Fruit fly (Drosophila melanogaster): ENCODE measurements around the gene CG34426.

The CG34426 gene

dm6 chr3L:8777313-8777924 lies 24.8 kb upstream of the CG34426 start (continued):
- no peak for TF ChIP-seq dl (GFP tag; optimal IDR thresholded peaks at IDR 0.05; ENCODE audit: insufficient read depth in 1 of 2, partially characterized antibody in 2 of 2)
- TF ChIP-seq Hr83 (GFP tag; optimal IDR thresholded peaks at IDR 0.05; ENCODE audit: poor library complexity, severe bottlenecking): no peak
- TF ChIP-seq HLH106 (tag; optimal IDR thresholded peaks at IDR 0.05): peak; percentile 24
- TF ChIP-seq lola (GFP tag; optimal IDR thresholded peaks at IDR 0.05): no peak
- no peak for TF ChIP-seq fru (GFP tag; optimal IDR thresholded peaks at IDR 0.05)
- TF ChIP-seq Dfd (GFP tag; optimal IDR thresholded peaks at IDR 0.05): no peak
- TF ChIP-seq Jra (GFP tag; optimal IDR thresholded peaks at IDR 0.05): no peak
- TF ChIP-seq sv (GFP tag; optimal IDR thresholded peaks at IDR 0.05): no peak
- TF ChIP-seq Mio (GFP tag; optimal IDR thresholded peaks at IDR 0.05): no peak
- peak; percentile 24 for TF ChIP-seq psq (GFP tag; optimal IDR thresholded peaks at IDR 0.05)
- peak; percentile 64 for TF ChIP-seq Vsx2 (GFP tag; optimal IDR thresholded peaks at IDR 0.05; ENCODE audit: partially characterized antibody)
- peak; percentile 31 for TF ChIP-seq brk (GFP tag; optimal IDR thresholded peaks at IDR 0.05)
- peak in 1 of 2 experiments; percentile 4 for TF ChIP-seq foxo (GFP tag; optimal IDR thresholded peaks at IDR 0.05)

- TF ChIP-seq Mio (GFP tag; optimal IDR thresholded peaks at IDR 0.05) (no peak), OdsH (GFP tag; optimal IDR thresholded peaks at IDR 0.05) (no peak), psq (GFP tag; optimal IDR thresholded peaks at IDR 0.05) (no peak), dsf (GFP tag; optimal IDR thresholded peaks at IDR 0.05; ENCODE audit: borderline replicate concordance) (no peak), ey (GFP tag; optimal IDR thresholded peaks at IDR 0.05) (no peak)
Measured at dm6 chr3L:8780723-8781296, 21.5 kb upstream of the CG34426 start.

dm6 chr3L:8781993-8782392 lies 20.3 kb upstream of the CG34426 start:
- TF ChIP-seq dl (GFP tag; optimal IDR thresholded peaks at IDR 0.05; ENCODE audit: insufficient read depth in 1 of 2, partially characterized antibody in 2 of 2): no peak
- peak; percentile 9 for TF ChIP-seq h (GFP tag; optimal IDR thresholded peaks at IDR 0.05)

- no peak for TF ChIP-seq fru (GFP tag; optimal IDR thresholded peaks at IDR 0.05)
- no peak for TF ChIP-seq dl (GFP tag; optimal IDR thresholded peaks at IDR 0.05; ENCODE audit: insufficient read depth in 1 of 2, partially characterized antibody in 2 of 2)
- no peak for TF ChIP-seq CrebA (GFP tag; optimal IDR thresholded peaks at IDR 0.05; ENCODE audit: borderline replicate concordance)
- TF ChIP-seq Jra (GFP tag; optimal IDR thresholded peaks at IDR 0.05): no peak
- no peak for TF ChIP-seq CG9705 (GFP tag; optimal IDR thresholded peaks at IDR 0.05)
- no peak for TF ChIP-seq h (GFP tag; optimal IDR thresholded peaks at IDR 0.05)
- no peak for TF ChIP-seq woc (GFP tag; optimal IDR thresholded peaks at IDR 0.05)
- no peak for TF ChIP-seq lola (GFP tag; optimal IDR thresholded peaks at IDR 0.05)
- TF ChIP-seq jim (GFP tag; optimal IDR thresholded peaks at IDR 0.05): no peak
- TF ChIP-seq GATAd (GFP tag; optimal IDR thresholded peaks at IDR 0.05): no peak
- no peak for TF ChIP-seq Hr83 (GFP tag; optimal IDR thresholded peaks at IDR 0.05; ENCODE audit: poor library complexity, severe bottlenecking)
- no peak for TF ChIP-seq brk (GFP tag; optimal IDR thresholded peaks at IDR 0.05)
- TF ChIP-seq sage (GFP tag; optimal IDR thresholded peaks at IDR 0.05): no peak
- no peak for TF ChIP-seq Hnf4 (GFP tag; optimal IDR thresholded peaks at IDR 0.05)
- TF ChIP-seq dmrt93B (GFP tag; optimal IDR thresholded peaks at IDR 0.05): no peak
- no peak for TF ChIP-seq N (GFP tag; optimal IDR thresholded peaks at IDR 0.05)
- no peak for TF ChIP-seq Rel (GFP tag; optimal IDR thresholded peaks at IDR 0.05)
- TF ChIP-seq Rel (tag; optimal IDR thresholded peaks at IDR 0.05): no peak
- TF ChIP-seq Vsx2 (GFP tag; optimal IDR thresholded peaks at IDR 0.05; ENCODE audit: partially characterized antibody): no peak
Measured at dm6 chr3L:8783299-8783698, 19.0 kb upstream of the CG34426 start.

dm6 chr3L:8787240-8787639 lies 15.0 kb upstream of the CG34426 start:
- TF ChIP-seq N (GFP tag; optimal IDR thresholded peaks at IDR 0.05): peak; percentile 88
- no peak for TF ChIP-seq CG9705 (GFP tag; optimal IDR thresholded peaks at IDR 0.05)
- TF ChIP-seq br (GFP tag; optimal IDR thresholded peaks at IDR 0.05): no peak
- no peak for TF ChIP-seq CrebA (GFP tag; optimal IDR thresholded peaks at IDR 0.05; ENCODE audit: borderline replicate concordance)
- peak; percentile 84 for TF ChIP-seq Myc (optimal IDR thresholded peaks at IDR 0.05)
- TF ChIP-seq lola (GFP tag; optimal IDR thresholded peaks at IDR 0.05): no peak
- peak; percentile 39 for TF ChIP-seq Abd-B (GFP tag; optimal IDR thresholded peaks at IDR 0.05)
- TF ChIP-seq Vsx2 (GFP tag; optimal IDR thresholded peaks at IDR 0.05; ENCODE audit: partially characterized antibody): peak; percentile 68

Data from whole organism, wandering third instar larva.